Worm (Caenorhabditis elegans) whole organism, dauer: ENCODE results near the gene tba-4.

Source experiments
- unc-62 ChIP-seq: sonication (generic microtip); optimal IDR thresholded peaks from 2 replicates; lab custom pipeline; 2017; ENCODE audit warnings: missing biosample characterization, missing genetic modification reagents, missing genetic modification characterization

The tba-4 gene

ce11 chrII:10946848-10947247 lies 28.3 kb downstream of the tba-4 start:
- TF ChIP-seq unc-62 (GFP tag; lab: Kevin White, UChicago): no peak

ce11 chrII:10947317-10947716 lies 28.8 kb downstream of the tba-4 start, which contains the start of the genes tceb-3 and gskl-1:
Gene tceb-3, minus strand, starts transcription at chrII:10947417.
Gene gskl-1, plus strand, starts transcription at chrII:10947559.
- no peak for TF ChIP-seq unc-62 (GFP tag; lab: Kevin White, UChicago)

- no peak for TF ChIP-seq unc-62 (GFP tag; lab: Kevin White, UChicago)
Measured at ce11 chrII:10948236-10949025, 29.9 kb downstream of the tba-4 start.

- no peak for TF ChIP-seq unc-62 (GFP tag; lab: Kevin White, UChicago)
Measured at ce11 chrII:10949383-10949782, 30.9 kb downstream of the tba-4 start.

ce11 chrII:10950107-10950679 lies 31.7 kb downstream of the tba-4 start, which contains the start of gene gst-5:
Gene gst-5, plus strand, starts transcription at chrII:10950352.
- TF ChIP-seq unc-62 (GFP tag; lab: Kevin White, UChicago): no peak

- no peak for TF ChIP-seq unc-62 (GFP tag; lab: Kevin White, UChicago)
Measured at ce11 chrII:10953065-10953464, 34.6 kb downstream of the tba-4 start, which contains the start of gene nos-1. Gene nos-1, minus strand, starts transcription at chrII:10953165.

- TF ChIP-seq unc-62 (GFP tag; lab: Kevin White, UChicago): no peak
Measured at ce11 chrII:10955114-10955513, 36.6 kb downstream of the tba-4 start.

- TF ChIP-seq unc-62 (GFP tag; lab: Kevin White, UChicago): no peak
Measured at ce11 chrII:10956793-10957192, 38.3 kb downstream of the tba-4 start, which contains the start of gene R03D7.8. Gene R03D7.8, minus strand, starts transcription at chrII:10956893.

- TF ChIP-seq unc-62 (GFP tag; lab: Kevin White, UChicago): no peak
Measured at ce11 chrII:10959138-10959537, 40.6 kb downstream of the tba-4 start.

ce11 chrII:10959676-10960075 lies 41.2 kb downstream of the tba-4 start:
- no peak for TF ChIP-seq unc-62 (GFP tag; lab: Kevin White, UChicago)

ce11 chrII:10964748-10965147 lies 46.2 kb downstream of the tba-4 start:
- TF ChIP-seq unc-62 (GFP tag; lab: Kevin White, UChicago): no peak
